Fruit fly (Drosophila melanogaster) whole organism, embryonic: ENCODE measurements around the gene CG31706.

Experiments
- Aef1 ChIP-seq: fragments of 200-800 bp; sonication (Bioruptor generic); IDR thresholded peaks from 3 replicates; pipeline ENCODE4 v1.3.6; 2022; ENCODE audit warnings: missing biosample characterization, missing genetic modification characterization
- Asciz ChIP-seq: fragments of 200-800 bp; sonication (Bioruptor generic); optimal IDR thresholded peaks from 2 replicates; lab custom pipeline; 2017; ENCODE audit warnings: missing biosample characterization, mild to moderate bottlenecking, missing genetic modification characterization, missing genetic modification reagents
- Blimp-1 ChIP-seq: fragments of 200-800 bp; sonication (Bioruptor generic); optimal IDR thresholded peaks from 3 replicates; lab custom pipeline; 2018; ENCODE audit warnings: missing biosample characterization, missing genetic modification characterization, mild to moderate bottlenecking, moderate library complexity, missing genetic modification reagents
- CG10366 ChIP-seq: fragments of 200-800 bp; sonication (Bioruptor generic); IDR thresholded peaks from 2 replicates; pipeline ENCODE4 v1.3.6; 2022; ENCODE audit warnings: missing biosample characterization, missing genetic modification characterization
- CG12236 ChIP-seq: fragments of 200-800 bp; sonication (Bioruptor generic); optimal IDR thresholded peaks from 2 replicates; lab custom pipeline; 2016; ENCODE audit warnings: missing biosample characterization, missing genetic modification characterization
- CG12299 ChIP-seq: fragments of 200-800 bp; sonication (Bioruptor generic); optimal IDR thresholded peaks from 2 replicates; lab custom pipeline; 2018; ENCODE audit warnings: missing biosample characterization, mild to moderate bottlenecking, missing genetic modification characterization
- CG14667 ChIP-seq: fragments of 200-800 bp; sonication (Bioruptor generic); IDR thresholded peaks from 2 replicates; pipeline ENCODE4 v1.3.6; 2022; ENCODE audit warnings: missing biosample characterization, missing genetic modification characterization
- CG16779 ChIP-seq: fragments of 200-800 bp; sonication (Bioruptor generic); IDR thresholded peaks from 2 replicates; pipeline ENCODE4 v1.3.6; 2022; ENCODE audit warnings: missing biosample characterization, missing genetic modification characterization
- CG1832 ChIP-seq: fragments of 200-800 bp; sonication (Bioruptor generic); optimal IDR thresholded peaks from 2 replicates; lab custom pipeline; 2017; ENCODE audit warnings: missing biosample characterization, mild to moderate bottlenecking, missing genetic modification characterization, inconsistent platforms
- CG2202 ChIP-seq: fragments of 200-800 bp; sonication (Bioruptor generic); optimal IDR thresholded peaks from 2 replicates; lab custom pipeline; 2018; ENCODE audit warnings: missing biosample characterization, mild to moderate bottlenecking, missing genetic modification characterization
- CG6854 ChIP-seq: fragments of 200-800 bp; sonication (Bioruptor generic); optimal IDR thresholded peaks from 3 replicates; lab custom pipeline; 2017; ENCODE audit warnings: missing biosample characterization, mild to moderate bottlenecking, missing genetic modification characterization
- CG7928 ChIP-seq: fragments of 200-800 bp; sonication (Bioruptor generic); optimal IDR thresholded peaks from 2 replicates; lab custom pipeline; 2017; ENCODE audit warnings: missing biosample characterization, mild to moderate bottlenecking, missing genetic modification characterization
- Doc2 ChIP-seq: fragments of 200-800 bp; sonication (Bioruptor generic); IDR thresholded peaks from 2 replicates; pipeline ENCODE4 v1.3.6; 2022; ENCODE audit warnings: missing biosample characterization, missing genetic modification characterization
- Drgx ChIP-seq: fragments of 200-800 bp; sonication (Bioruptor generic); IDR thresholded peaks from 2 replicates; pipeline ENCODE4 v1.3.6; 2022; ENCODE audit warnings: missing biosample characterization, missing genetic modification characterization
- E2f2 ChIP-seq: fragments of 200-800 bp; sonication (Bioruptor generic); IDR thresholded peaks from 2 replicates; pipeline ENCODE4 v1.3.6; 2022; ENCODE audit warnings: missing biosample characterization, missing genetic modification characterization
- Ets65A ChIP-seq: fragments of 200-800 bp; sonication (Bioruptor generic); peaks from one replicate; lab custom pipeline; 2016; ENCODE audit warnings: missing biosample characterization, missing genetic modification characterization
- Med ChIP-seq: fragments of 200-800 bp; sonication (Bioruptor generic); peaks from one replicate; lab custom pipeline; 2016; ENCODE audit warnings: missing biosample characterization, missing genetic modification characterization, mild to moderate bottlenecking, inconsistent platforms, moderate library complexity
- NC2α ChIP-seq: fragments of 200-800 bp; sonication (Bioruptor generic); optimal IDR thresholded peaks from 2 replicates; lab custom pipeline; 2016; ENCODE audit warnings: missing biosample characterization, missing genetic modification characterization
- NFAT ChIP-seq: fragments of 200-800 bp; sonication (Bioruptor generic); IDR thresholded peaks from 2 replicates; pipeline ENCODE4 v1.3.6; 2022; ENCODE audit warnings: missing biosample characterization, missing genetic modification characterization
- Nf-YC ChIP-seq: fragments of 200-800 bp; optimal IDR thresholded peaks from 3 replicates; lab custom pipeline; 2019; ENCODE audit warnings: missing biosample characterization, mild to moderate bottlenecking, missing genetic modification characterization, moderate library complexity
- Optix ChIP-seq: fragments of 200-800 bp; sonication (Bioruptor generic); IDR thresholded peaks from 3 replicates; pipeline ENCODE4 v1.3.6; 2022; ENCODE audit warnings: missing biosample characterization, missing genetic modification characterization
- Sin3A ChIP-seq: fragments of >200 bp; optimal IDR thresholded peaks from 2 replicates; lab custom pipeline; 2018
- Vsx1 ChIP-seq: fragments of 200-800 bp; sonication (Bioruptor generic); optimal IDR thresholded peaks from 2 replicates; lab custom pipeline; 2017; ENCODE audit warnings: missing biosample characterization, mild to moderate bottlenecking, missing genetic modification characterization, missing genetic modification reagents
- aop ChIP-seq: fragments of 200-800 bp; sonication (Bioruptor generic); IDR thresholded peaks from 2 replicates; pipeline ENCODE4 v1.3.6; 2022; ENCODE audit warnings: missing biosample characterization, missing genetic modification characterization
- ase ChIP-seq: fragments of 200-800 bp; sonication (Bioruptor generic); IDR thresholded peaks from 3 replicates; pipeline ENCODE4 v1.3.6; 2022; ENCODE audit warnings: missing biosample characterization, missing genetic modification characterization
- bbx ChIP-seq: fragments of 200-800 bp; sonication (Bioruptor generic); IDR thresholded peaks from 2 replicates; pipeline ENCODE4 v1.3.6; 2022; ENCODE audit warnings: missing biosample characterization, missing genetic modification characterization; ENCODE audit not compliant: partially characterized antibody
- bowl ChIP-seq: fragments of 200-800 bp; sonication (Bioruptor generic); IDR thresholded peaks from 2 replicates; pipeline ENCODE4 v1.3.6; 2022; ENCODE audit warnings: missing biosample characterization, missing genetic modification characterization
- chm ChIP-seq: fragments of 200-800 bp; sonication (Bioruptor generic); IDR thresholded peaks from 2 replicates; pipeline ENCODE4 v1.3.6; 2022; ENCODE audit warnings: missing biosample characterization, missing genetic modification characterization
- ci ChIP-seq: fragments of 200-800 bp; sonication (Bioruptor generic); IDR thresholded peaks from 3 replicates; pipeline ENCODE4 v1.3.6; 2022; ENCODE audit warnings: missing biosample characterization, missing genetic modification characterization
- crol ChIP-seq: fragments of 200-800 bp; sonication (Bioruptor generic); IDR thresholded peaks from 2 replicates; pipeline ENCODE4 v1.3.6; 2022; ENCODE audit warnings: missing biosample characterization, missing genetic modification characterization
- danr ChIP-seq: fragments of 200-800 bp; sonication (Bioruptor generic); IDR thresholded peaks from 2 replicates; pipeline ENCODE4 v1.3.6; 2022; ENCODE audit warnings: missing biosample characterization, missing genetic modification characterization
- dimm ChIP-seq: fragments of 200-800 bp; sonication (Bioruptor generic); IDR thresholded peaks from 2 replicates; pipeline ENCODE4 v1.3.6; 2022; ENCODE audit warnings: missing biosample characterization, missing genetic modification characterization
- fd64A ChIP-seq: fragments of 200-800 bp; sonication (Bioruptor generic); optimal IDR thresholded peaks from 3 replicates; lab custom pipeline; 2018; ENCODE audit warnings: missing biosample characterization, mild to moderate bottlenecking, missing genetic modification characterization
- grau ChIP-seq: fragments of 200-800 bp; optimal IDR thresholded peaks from 3 replicates; lab custom pipeline; 2019; ENCODE audit warnings: missing biosample characterization, mild to moderate bottlenecking, missing genetic modification characterization, moderate library complexity
- gsb ChIP-seq: fragments of 200-800 bp; sonication (Bioruptor generic); IDR thresholded peaks from 2 replicates; pipeline ENCODE4 v1.3.6; 2022; ENCODE audit warnings: missing biosample characterization, missing genetic modification characterization
- h ChIP-seq: fragments of >200 bp; optimal IDR thresholded peaks from 2 replicates; lab custom pipeline; 2017
- kni ChIP-seq: fragments of 200-800 bp; sonication (Bioruptor generic); optimal IDR thresholded peaks from 3 replicates; lab custom pipeline; 2017; ENCODE audit warnings: mild to moderate bottlenecking, missing biosample characterization, missing genetic modification reagents, missing genetic modification characterization
- nmo ChIP-seq: fragments of 200-800 bp; sonication (Bioruptor generic); optimal IDR thresholded peaks from 2 replicates; lab custom pipeline; 2018; ENCODE audit warnings: missing biosample characterization, mild to moderate bottlenecking, missing genetic modification characterization, moderate library complexity
- peb ChIP-seq: fragments of 200-800 bp; sonication (Bioruptor generic); IDR thresholded peaks from 2 replicates; pipeline ENCODE4 v1.3.6; 2022; ENCODE audit warnings: missing biosample characterization, missing genetic modification characterization
- ttk ChIP-seq: fragments of 200-800 bp; sonication (Bioruptor generic); IDR thresholded peaks from 2 replicates; pipeline ENCODE4 v2.1.2; 2022; ENCODE audit warnings: missing biosample characterization, missing genetic modification characterization
- unc-4 ChIP-seq: fragments of 200-800 bp; sonication (Bioruptor generic); IDR thresholded peaks from 2 replicates; pipeline ENCODE4 v1.3.6; 2022; ENCODE audit warnings: missing biosample characterization, missing genetic modification characterization; ENCODE audit not compliant: partially characterized antibody
- vvl ChIP-seq: fragments of 200-800 bp; sonication (Bioruptor generic); IDR thresholded peaks from 2 replicates; pipeline ENCODE4 v1.3.6; 2022; ENCODE audit warnings: missing biosample characterization, missing genetic modification characterization

CG31706 gene

DNA sequence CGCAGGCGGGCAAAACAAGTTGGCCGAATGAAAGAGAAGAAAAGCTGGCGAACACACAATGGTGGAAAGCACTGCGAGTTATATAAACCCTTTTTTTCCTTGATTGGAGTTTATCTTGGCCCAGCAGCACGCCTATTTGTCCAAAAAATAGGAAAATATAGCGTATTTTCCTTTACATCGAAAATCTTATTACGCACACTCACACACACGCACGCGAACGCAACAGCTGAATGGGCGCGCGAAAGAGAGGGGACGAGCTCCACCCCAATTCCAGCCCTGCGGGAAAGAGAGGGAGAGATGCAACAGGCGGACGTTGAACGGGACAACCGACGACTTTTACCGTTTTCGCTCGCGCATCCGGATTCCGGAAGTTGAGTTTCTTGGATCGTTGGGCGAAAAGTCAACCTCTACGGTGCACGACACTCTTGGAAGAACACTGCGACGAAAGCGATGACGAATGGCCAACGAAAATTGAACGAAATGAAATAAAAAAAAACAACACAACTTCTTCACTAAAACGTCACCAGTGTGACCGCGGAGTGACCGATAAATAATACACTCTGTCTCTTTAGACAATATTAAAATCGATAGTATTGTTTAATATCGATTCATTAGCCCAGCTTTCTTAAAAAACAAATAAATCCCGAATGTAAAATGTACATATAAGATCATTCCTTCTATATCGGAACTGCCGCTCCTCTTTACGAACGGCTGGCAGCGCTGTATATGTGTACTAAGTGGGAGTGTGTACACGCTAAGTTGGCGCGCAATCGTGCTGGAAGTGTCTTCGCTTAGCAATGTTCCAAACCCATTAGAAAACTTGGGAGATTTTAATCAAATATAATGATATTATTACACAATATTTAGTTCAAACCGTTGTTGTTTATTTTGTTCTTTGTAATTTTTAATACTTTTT, 14.1 kb downstream of the CG31706 start, which contains the start of the genes Dlg5 and CG4970 (continued):
- TF ChIP-seq CG7928 (no peak), Vsx1 (GFP tag; lab: Kevin White, UChicago) (no peak), CG16779 (GFP tag; lab: Robert Waterston, UW) (no peak), Sin3A (lab: Kevin White, UChicago) (peak; percentile 56), nmo (GFP tag; lab: Kevin White, UChicago) (peak; percentile 17), Nf-YC (peak; percentile 86), CG14667 (GFP tag; lab: Robert Waterston, UW) (no peak), E2f2 (GFP tag; lab: Robert Waterston, UW) (peak; percentile 77), peb (GFP tag; lab: Robert Waterston, UW) (no peak), CG6854 (GFP tag; lab: Kevin White, UChicago) (no peak), CG1832 (GFP tag; lab: Kevin White, UChicago) (peak; percentile 95), aop (peak; percentile 38; the same call in 1 of the 2 replicates), Optix (GFP tag; lab: Robert Waterston, UW) (no peak), h (lab: Kevin White, UChicago) (no peak), ase (GFP tag; lab: Robert Waterston, UW) (no peak), NFAT (GFP tag; lab: Robert Waterston, UW) (peak; percentile 63; the same call in 1 of the 2 replicates), gsb (no peak), unc-4 (peak; percentile 75), bbx (GFP tag; lab: Robert Waterston, UW) (peak; percentile 86), grau (tag; lab: Kevin White, UChicago) (no peak), Asciz (GFP tag; lab: Kevin White, UChicago) (no peak), chm (GFP tag; lab: Robert Waterston, UW) (no peak)

DNA sequence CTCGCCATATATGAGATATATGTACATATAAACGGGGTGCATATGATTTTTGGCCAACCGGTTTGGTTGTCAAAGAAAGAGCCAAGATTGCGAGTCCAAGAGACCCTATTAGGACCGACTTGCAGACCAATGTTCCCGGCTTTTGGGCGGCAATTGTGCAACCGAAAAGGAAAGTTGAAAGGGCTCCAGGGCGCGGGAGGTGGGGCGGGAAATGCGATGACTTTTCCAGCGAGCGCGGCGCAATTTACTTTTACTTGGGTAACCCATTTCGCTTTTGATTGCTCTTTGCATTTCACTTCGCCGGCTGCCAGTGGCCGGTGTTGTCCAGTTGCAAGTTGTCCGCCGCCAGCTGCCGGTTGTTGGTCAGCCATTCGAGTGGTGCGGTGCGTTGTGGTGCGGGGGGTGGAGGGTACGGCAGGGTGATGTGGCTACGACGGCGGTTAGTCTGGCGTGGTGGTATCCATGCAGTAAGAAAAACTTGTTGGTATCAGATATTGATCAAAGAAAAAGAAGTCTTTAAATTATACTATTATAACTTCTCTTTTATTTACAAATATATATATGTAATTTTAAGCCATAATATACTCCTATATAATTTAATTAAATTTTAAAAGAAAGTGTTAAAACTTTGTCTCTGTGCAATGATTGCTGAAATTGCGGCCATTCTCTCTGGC, 25.8 kb downstream of the CG31706 start:
- TF ChIP-seq CG16779 (GFP tag; lab: Robert Waterston, UW), result no peak
- TF ChIP-seq Ets65A (GFP tag; lab: Kevin White, UChicago), result peak; percentile 4
- peak; percentile 48; the same call in 1 of the 3 replicates for TF ChIP-seq ci (GFP tag; lab: Robert Waterston, UW)
- no peak for TF ChIP-seq CG12299 (tag; lab: Kevin White, UChicago)
- peak; percentile 13; the same call in 1 of the 2 replicates for TF ChIP-seq ttk (GFP tag; lab: Robert Waterston, UW)
- TF ChIP-seq Blimp-1, result peak; percentile 93
- peak; percentile 68 for TF ChIP-seq crol
- no peak for TF ChIP-seq fd64A (GFP tag; lab: Kevin White, UChicago)
- no peak for TF ChIP-seq CG2202
- no peak for TF ChIP-seq Aef1 (GFP tag; lab: Robert Waterston, UW)
- TF ChIP-seq bowl (GFP tag; lab: Robert Waterston, UW), result no peak
- no peak for TF ChIP-seq CG10366 (GFP tag; lab: Robert Waterston, UW)
- TF ChIP-seq Doc2, result no peak
- no peak for TF ChIP-seq NC2α
- TF ChIP-seq Drgx (GFP tag; lab: Robert Waterston, UW), result peak; percentile 71
- peak; percentile 18 for TF ChIP-seq Med (GFP tag; lab: Kevin White, UChicago)
- no peak for TF ChIP-seq CG12236 (GFP tag; lab: Kevin White, UChicago)
- peak; percentile 58 for TF ChIP-seq kni (GFP tag; lab: Kevin White, UChicago)
- TF ChIP-seq danr (GFP tag; lab: Robert Waterston, UW), result no peak
- 0 out of 2 replicates have a peak, but pooled peaks have one; percentile 16 for TF ChIP-seq vvl (GFP tag; lab: Robert Waterston, UW)
- no peak for TF ChIP-seq dimm (GFP tag; lab: Robert Waterston, UW)
